Worm (Caenorhabditis elegans) whole organism, late embryonic: ENCODE data around the gene hacd-1.

ENCODE experiments used
- lin-11 ChIP-seq: fragments of 200-800 bp; sonication (Bioruptor generic); optimal IDR thresholded peaks from 2 replicates; lab custom pipeline; 2018; ENCODE audit warnings: mild to moderate bottlenecking, missing genetic modification characterization, missing compliant biosample characterization
- syd-9 ChIP-seq: sonication (generic microtip); optimal IDR thresholded peaks from 2 replicates; lab custom pipeline; 2016; ENCODE audit warnings: mild to moderate bottlenecking, missing genetic modification characterization, moderate library complexity, missing compliant biosample characterization

ce11 chrV:1444180-1444579 is 16.0 kb upstream of the hacd-1 start, which contains the start of gene cnc-1:
- no peak for TF ChIP-seq lin-11 (tag; lab: Kevin White, UChicago)
- no peak for TF ChIP-seq syd-9 (tag; lab: Kevin White, UChicago)
